Worm (Caenorhabditis elegans) whole organism, L4 larva: ENCODE measurements around the gene F46H5.4.

Source experiments
- F10B5.3 ChIP-seq: sonication (generic microtip); optimal IDR thresholded peaks from 2 replicates; lab custom pipeline; 2016; ENCODE audit warnings: mild to moderate bottlenecking, missing genetic modification characterization, missing compliant biosample characterization
- T20F7.1 ChIP-seq: fragments of 200-800 bp; sonication (Bioruptor generic); optimal IDR thresholded peaks from 2 replicates; lab custom pipeline; 2018; ENCODE audit warnings: mild to moderate bottlenecking, missing genetic modification characterization, missing compliant biosample characterization
- T26A8.4 ChIP-seq: fragments of 200-800 bp; sonication (Bioruptor generic); IDR thresholded peaks from 2 replicates; pipeline ENCODE4 v1.3.6; 2022; ENCODE audit warnings: missing genetic modification characterization, missing compliant biosample characterization
- Y48G9A.11 ChIP-seq: fragments of 200-800 bp; sonication (Bioruptor generic); IDR thresholded peaks from 2 replicates; pipeline ENCODE4 v1.3.6; 2022; ENCODE audit warnings: missing genetic modification reagents, missing genetic modification characterization, missing compliant biosample characterization
- Y5F2A.4 ChIP-seq: fragments of 200-800 bp; sonication (Bioruptor generic); optimal IDR thresholded peaks from 2 replicates; lab custom pipeline; 2018; ENCODE audit warnings: mild to moderate bottlenecking, missing genetic modification characterization, missing compliant biosample characterization
- ZK337.2 ChIP-seq: fragments of 200-800 bp; sonication (Bioruptor generic); IDR thresholded peaks from 2 replicates; pipeline ENCODE4 v1.3.6; 2022; ENCODE audit warnings: missing genetic modification reagents, missing genetic modification characterization, missing compliant biosample characterization
- ZK546.5 ChIP-seq, 2 experiments: sonication (generic microtip); optimal IDR thresholded peaks; 2 replicates each; lab custom pipeline; 2017; ENCODE audit warnings: missing biosample characterization in 2 of 2, missing genetic modification characterization in 2 of 2
- aly-2 ChIP-seq: sonication (generic microtip); optimal IDR thresholded peaks from 2 replicates; lab custom pipeline; 2018; ENCODE audit warnings: missing biosample characterization, missing genetic modification characterization
- ama-1 ChIP-seq: fragments of 150-350 bp; optimal IDR thresholded peaks from 2 replicates; lab custom pipeline; 2014; ENCODE audit warnings: inconsistent platforms, mixed read lengths
- attf-4 ChIP-seq: sonication (generic microtip); optimal IDR thresholded peaks from 3 replicates; lab custom pipeline; 2017; ENCODE audit warnings: missing biosample characterization, missing genetic modification characterization
- ceh-20 ChIP-seq: fragments of 200-800 bp; sonication (Bioruptor generic); IDR thresholded peaks from 2 replicates; pipeline ENCODE4 v1.3.6; 2022; ENCODE audit warnings: missing genetic modification reagents, missing genetic modification characterization, missing compliant biosample characterization
- ceh-28 ChIP-seq: fragments of 150-350 bp; optimal IDR thresholded peaks from 2 replicates; lab custom pipeline; 2014; ENCODE audit warnings: missing biosample characterization, missing genetic modification reagents, missing genetic modification characterization
- ceh-32 ChIP-seq: sonication (generic microtip); optimal IDR thresholded peaks from 2 replicates; lab custom pipeline; 2016; ENCODE audit warnings: mild to moderate bottlenecking, missing genetic modification characterization, missing compliant biosample characterization; ENCODE audit not compliant: poor library complexity
- ceh-62 ChIP-seq: sonication (generic microtip); optimal IDR thresholded peaks from 2 replicates; lab custom pipeline; 2017; ENCODE audit warnings: missing biosample characterization, missing genetic modification characterization
- ceh-82 ChIP-seq: sonication (generic microtip); optimal IDR thresholded peaks from 2 replicates; lab custom pipeline; 2017; ENCODE audit warnings: missing biosample characterization, missing genetic modification characterization
- daf-16 ChIP-seq, 3 experiments: sonication (generic microtip); optimal IDR thresholded peaks; 2 replicates each; lab custom pipeline; 2016 to 2017; ENCODE audit warnings: missing genetic modification characterization in 3 of 3, missing genetic modification reagents in 3 of 3, mild to moderate bottlenecking in 2 of 3, missing compliant biosample characterization in 2 of 3, missing biosample characterization in 1 of 3, moderate library complexity in 1 of 3
- daf-19 ChIP-seq: fragments of 200-800 bp; sonication (Bioruptor generic); conservative IDR thresholded peaks from 2 replicates; pipeline ENCODE4 v1.3.6; 2022; ENCODE audit warnings: missing genetic modification characterization, missing compliant biosample characterization
- daf-8 ChIP-seq: fragments of 200-800 bp; sonication (Bioruptor generic); IDR thresholded peaks from 2 replicates; pipeline ENCODE4 v1.3.6; 2022; ENCODE audit warnings: missing genetic modification characterization, missing compliant biosample characterization
- dmd-6 ChIP-seq: fragments of 200-800 bp; sonication (Bioruptor generic); IDR thresholded peaks from 2 replicates; pipeline ENCODE4 v1.3.6; 2022; ENCODE audit warnings: missing genetic modification reagents, missing genetic modification characterization, missing compliant biosample characterization
- dmd-8 ChIP-seq: fragments of 200-800 bp; sonication (Bioruptor generic); IDR thresholded peaks from 2 replicates; pipeline ENCODE4 v1.3.6; 2022; ENCODE audit warnings: missing genetic modification characterization, missing compliant biosample characterization
- egl-43 ChIP-seq: fragments of 200-800 bp; sonication (Bioruptor generic); IDR thresholded peaks from 2 replicates; pipeline ENCODE4 v1.3.6; 2022; ENCODE audit warnings: missing genetic modification reagents, missing genetic modification characterization, missing compliant biosample characterization
- gei-8 ChIP-seq: fragments of 200-800 bp; sonication (Bioruptor generic); optimal IDR thresholded peaks from 2 replicates; lab custom pipeline; 2018; ENCODE audit warnings: mild to moderate bottlenecking, missing genetic modification characterization, missing compliant biosample characterization
- hlh-11 ChIP-seq: fragments of 200-800 bp; sonication (Bioruptor generic); optimal IDR thresholded peaks from 2 replicates; lab custom pipeline; 2018; ENCODE audit warnings: mild to moderate bottlenecking, missing genetic modification characterization, missing compliant biosample characterization
- hlh-30 ChIP-seq: sonication (generic microtip); optimal IDR thresholded peaks from 2 replicates; lab custom pipeline; 2017; ENCODE audit warnings: antibody characterized with exemption, mild to moderate bottlenecking, missing genetic modification characterization, missing compliant biosample characterization; ENCODE audit not compliant: insufficient read depth
- hmg-1.1 ChIP-seq: fragments of 200-800 bp; sonication (Bioruptor generic); IDR thresholded peaks from 2 replicates; pipeline ENCODE4 v1.3.6; 2022; ENCODE audit warnings: missing genetic modification reagents, missing genetic modification characterization, missing compliant biosample characterization
- jun-1 ChIP-seq: fragments of 150-350 bp; optimal IDR thresholded peaks from 2 replicates; lab custom pipeline; 2014; ENCODE audit warnings: missing biosample characterization, missing genetic modification reagents, missing genetic modification characterization
- lin-15B ChIP-seq: fragments of 150-350 bp; sonication (generic microtip); optimal IDR thresholded peaks from 3 replicates; lab custom pipeline; 2014; ENCODE audit warnings: missing biosample characterization, missing genetic modification characterization
- lin-29 ChIP-seq: fragments of 200-800 bp; sonication (Bioruptor generic); IDR thresholded peaks from 2 replicates; pipeline ENCODE4 v1.3.6; 2022; ENCODE audit warnings: missing genetic modification reagents, missing genetic modification characterization, missing compliant biosample characterization
- lin-38 ChIP-seq: fragments of 200-800 bp; sonication (Bioruptor generic); IDR thresholded peaks from 2 replicates; pipeline ENCODE4 v1.3.6; 2022; ENCODE audit warnings: missing genetic modification reagents, missing genetic modification characterization, missing compliant biosample characterization
- lin-39 ChIP-seq: fragments of 150-350 bp; optimal IDR thresholded peaks from 2 replicates; lab custom pipeline; 2014; ENCODE audit warnings: missing biosample characterization, missing genetic modification reagents, missing genetic modification characterization
- lsy-2 ChIP-seq, 2 experiments: fragments of 150-350 bp in 1 of 2; sonication (generic microtip) in 1 of 2; optimal IDR thresholded peaks; 2 replicates each; lab custom pipeline; 2014 to 2017; ENCODE audit warnings: missing biosample characterization in 2 of 2, missing genetic modification characterization in 2 of 2
- madf-9 ChIP-seq: fragments of 200-800 bp; sonication (Bioruptor generic); conservative IDR thresholded peaks from 2 replicates; pipeline ENCODE4 v1.3.6; 2022; ENCODE audit warnings: missing genetic modification reagents, missing genetic modification characterization, missing compliant biosample characterization
- mdt-29 ChIP-seq: fragments of 200-800 bp; sonication (Bioruptor generic); IDR thresholded peaks from 2 replicates; pipeline ENCODE4 v1.3.6; 2022; ENCODE audit warnings: missing genetic modification reagents, missing genetic modification characterization, missing compliant biosample characterization
- mep-1 ChIP-seq: fragments of 150-350 bp; sonication (generic microtip); optimal IDR thresholded peaks from 3 replicates; lab custom pipeline; 2014; ENCODE audit warnings: missing biosample characterization, missing genetic modification characterization
- mxl-3 ChIP-seq: fragments of 200-800 bp; sonication (Bioruptor generic); optimal IDR thresholded peaks from 2 replicates; lab custom pipeline; 2018; ENCODE audit warnings: mild to moderate bottlenecking, missing genetic modification characterization, missing compliant biosample characterization
- nhr-11 ChIP-seq: fragments of 150-350 bp; optimal IDR thresholded peaks from 2 replicates; lab custom pipeline; 2014; ENCODE audit warnings: missing biosample characterization, missing genetic modification characterization
- nhr-237 ChIP-seq: sonication (generic microtip); optimal IDR thresholded peaks from 2 replicates; lab custom pipeline; 2017; ENCODE audit warnings: missing biosample characterization, missing genetic modification characterization
- nhr-48 ChIP-seq: sonication (generic microtip); optimal IDR thresholded peaks from 2 replicates; lab custom pipeline; 2016; ENCODE audit warnings: mild to moderate bottlenecking, missing genetic modification characterization, missing compliant biosample characterization
- nhr-76 ChIP-seq: fragments of 150-350 bp; optimal IDR thresholded peaks from 2 replicates; lab custom pipeline; 2014; ENCODE audit warnings: missing biosample characterization, missing genetic modification characterization
- nhr-77 ChIP-seq: fragments of 150-350 bp; optimal IDR thresholded peaks from 2 replicates; lab custom pipeline; 2014; ENCODE audit warnings: missing biosample characterization, missing genetic modification characterization
- pha-4 ChIP-seq, 2 experiments: fragments of 150-350 bp in 1 of 2; fragments of 200-800 bp in 1 of 2; sonication (Bioruptor generic) in 1 of 2; IDR thresholded peaks in 1 of 2; optimal IDR thresholded peaks in 1 of 2; 2 replicates each; pipeline versions ENCODE4 v1.3.6 to Lab custom; 2014 to 2022; ENCODE audit warnings: missing genetic modification characterization in 2 of 2, missing genetic modification reagents in 2 of 2, missing biosample characterization in 1 of 2, missing compliant biosample characterization in 1 of 2
- php-3 ChIP-seq: fragments of 200-800 bp; sonication (Bioruptor generic); IDR thresholded peaks from 2 replicates; pipeline ENCODE4 v1.3.6; 2022; ENCODE audit warnings: missing genetic modification reagents, missing genetic modification characterization, missing compliant biosample characterization
- pqm-1 ChIP-seq: sonication (generic microtip); optimal IDR thresholded peaks from 2 replicates; lab custom pipeline; 2017; ENCODE audit warnings: missing biosample characterization, missing genetic modification characterization
- saeg-2 ChIP-seq: fragments of 200-800 bp; sonication (Bioruptor generic); IDR thresholded peaks from 2 replicates; pipeline ENCODE4 v1.3.6; 2022; ENCODE audit warnings: missing genetic modification reagents, missing genetic modification characterization, missing compliant biosample characterization
- set-16 ChIP-seq: fragments of 200-800 bp; sonication (Bioruptor generic); IDR thresholded peaks from 2 replicates; pipeline ENCODE4 v1.3.6; 2022; ENCODE audit warnings: missing genetic modification reagents, missing genetic modification characterization, missing compliant biosample characterization
- skn-1 ChIP-seq: fragments of 150-350 bp; optimal IDR thresholded peaks from 2 replicates; lab custom pipeline; 2014; ENCODE audit warnings: missing biosample characterization, missing genetic modification characterization
- spr-1 ChIP-seq: sonication (generic microtip); optimal IDR thresholded peaks from 2 replicates; lab custom pipeline; 2016; ENCODE audit warnings: mild to moderate bottlenecking, missing genetic modification characterization, missing compliant biosample characterization
- spr-3 ChIP-seq: fragments of 200-800 bp; sonication (Bioruptor generic); optimal IDR thresholded peaks from 2 replicates; lab custom pipeline; 2018; ENCODE audit warnings: mild to moderate bottlenecking, missing genetic modification characterization, missing compliant biosample characterization
- tag-97 ChIP-seq: fragments of 200-800 bp; sonication (Bioruptor generic); IDR thresholded peaks from 2 replicates; pipeline ENCODE4 v1.3.6; 2022; ENCODE audit warnings: missing genetic modification characterization, missing compliant biosample characterization
- tra-1 ChIP-seq: fragments of 200-800 bp; sonication (Bioruptor generic); IDR thresholded peaks from 2 replicates; pipeline ENCODE4 v1.3.6; 2022; ENCODE audit warnings: missing genetic modification reagents, missing genetic modification characterization, missing compliant biosample characterization
- unc-39 ChIP-seq: sonication (generic microtip); optimal IDR thresholded peaks from 2 replicates; lab custom pipeline; 2017; ENCODE audit warnings: missing biosample characterization, missing genetic modification characterization
- ztf-11 ChIP-seq: fragments of 150-350 bp; optimal IDR thresholded peaks from 2 replicates; lab custom pipeline; 2014; ENCODE audit warnings: missing biosample characterization, missing genetic modification characterization

Gene F46H5.4

DNA sequence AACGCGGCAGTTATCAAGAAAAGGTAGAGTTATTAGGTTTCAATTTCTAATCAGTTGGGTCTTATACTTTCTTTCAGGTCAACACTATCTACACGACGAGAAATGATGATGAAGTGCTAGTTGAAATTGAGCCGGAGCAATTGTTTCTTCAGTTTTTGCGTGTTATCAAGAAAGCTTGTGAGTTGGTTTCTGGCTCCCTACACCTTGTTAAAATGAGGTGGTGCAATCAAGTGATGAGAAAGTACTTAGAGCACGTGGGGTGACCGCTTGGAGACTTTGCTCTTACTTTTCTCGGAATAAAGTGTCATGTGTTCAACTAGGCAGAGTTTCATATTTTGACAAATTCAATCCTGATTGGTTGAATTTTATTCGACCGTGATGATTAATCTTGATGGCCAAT is 53.9 kb downstream of the F46H5.4 start:
- TF ChIP-seq dmd-8 (GFP tag; lab: Robert Waterston, UW) (no peak), ama-1 (lab: Kevin White, UChicago) (no peak), saeg-2 (GFP tag; lab: Robert Waterston, UW) (no peak), hmg-1.1 (GFP tag; lab: Robert Waterston, UW) (no peak), nhr-237 (tag; lab: Kevin White, UChicago) (no peak), pqm-1 (tag; lab: Kevin White, UChicago) (peak; percentile 89), ceh-28 (tag; lab: Kevin White, UChicago) (no peak), lsy-2 (tag; optimal IDR thresholded peaks at IDR 0.05; lab: Kevin White, UChicago) (no peak), ceh-20 (GFP tag; lab: Robert Waterston, UW) (no peak), lin-15B (tag; lab: Kevin White, UChicago) (no peak), unc-39 (tag; lab: Kevin White, UChicago) (no peak), hlh-11 (tag; lab: Kevin White, UChicago) (peak; percentile 71), mxl-3 (GFP tag; lab: Kevin White, UChicago) (no peak), attf-4 (tag; lab: Kevin White, UChicago) (no peak), T20F7.1 (GFP tag; lab: Kevin White, UChicago) (no peak), lin-39 (no peak), ceh-32 (tag; lab: Kevin White, UChicago) (no peak), Y48G9A.11 (GFP tag; lab: Robert Waterston, UW) (no peak), nhr-11 (tag; lab: Kevin White, UChicago) (no peak), ztf-11 (tag; lab: Kevin White, UChicago) (no peak), skn-1 (no peak), tra-1 (GFP tag; lab: Robert Waterston, UW) (no peak), hlh-30 (tag; lab: Kevin White, UChicago) (peak; percentile 49), nhr-48 (tag; lab: Kevin White, UChicago) (peak; percentile 58), php-3 (GFP tag; lab: Robert Waterston, UW) (0 out of 2 replicates have a peak, but pooled peaks have one; percentile 40), lin-29 (GFP tag; lab: Robert Waterston, UW) (no peak), daf-19 (GFP tag; lab: Robert Waterston, UW) (no peak), pha-4 (GFP tag; IDR thresholded peaks at IDR 0.05; lab: Robert Waterston, UW) (no peak), pha-4 (tag; optimal IDR thresholded peaks at IDR 0.05; lab: Kevin White, UChicago) (no peak), spr-3 (GFP tag; lab: Kevin White, UChicago) (no peak), daf-16 (GFP tag; optimal IDR thresholded peaks at IDR 0.05; lab: Kevin White, UChicago) (no peak), daf-16 (tag; optimal IDR thresholded peaks at IDR 0.05; lab: Kevin White, UChicago) (peak; percentile 79), egl-43 (GFP tag; lab: Robert Waterston, UW) (no peak), ceh-62 (no peak), dmd-6 (peak; percentile 64), mdt-29 (no peak), F10B5.3 (tag; lab: Kevin White, UChicago) (no peak), Y5F2A.4 (no peak), gei-8 (GFP tag; lab: Kevin White, UChicago) (no peak), daf-8 (GFP tag; lab: Robert Waterston, UW) (no peak), ZK337.2 (GFP tag; lab: Robert Waterston, UW) (no peak), T26A8.4 (GFP tag; lab: Robert Waterston, UW) (no peak), ceh-82 (no peak), tag-97 (no peak), jun-1 (tag; lab: Kevin White, UChicago) (no peak), spr-1 (tag; lab: Kevin White, UChicago) (no peak), nhr-77 (tag; lab: Kevin White, UChicago) (peak; percentile 33), ZK546.5 (tag; optimal IDR thresholded peaks at IDR 0.05; lab: Kevin White, UChicago) (no peak), madf-9 (GFP tag; lab: Robert Waterston, UW) (no peak), set-16 (GFP tag; lab: Robert Waterston, UW) (no peak), mep-1 (tag; lab: Kevin White, UChicago) (peak; percentile 3), aly-2 (no peak), lin-38 (GFP tag; lab: Robert Waterston, UW) (no peak), nhr-76 (tag; lab: Kevin White, UChicago) (no peak)
